Fruit fly (Drosophila melanogaster) whole organism, embryonic: ENCODE results near the gene klar.

Experiments used
- Bdp1 ChIP-seq: fragments of 200-800 bp; sonication (Bioruptor generic); optimal IDR thresholded peaks from 3 replicates; lab custom pipeline; 2016; ENCODE audit warnings: missing biosample characterization, missing genetic modification characterization
- CG10366 ChIP-seq: fragments of 200-800 bp; sonication (Bioruptor generic); IDR thresholded peaks from 2 replicates; pipeline ENCODE4 v1.3.6; 2022; ENCODE audit warnings: missing biosample characterization, missing genetic modification characterization
- CG11504 ChIP-seq: fragments of 200-800 bp; sonication (Bioruptor generic); optimal IDR thresholded peaks from 3 replicates; lab custom pipeline; 2019; ENCODE audit warnings: missing biosample characterization, mild to moderate bottlenecking, missing genetic modification characterization, moderate library complexity
- CG12155 ChIP-seq: fragments of 200-800 bp; sonication (Bioruptor generic); optimal IDR thresholded peaks from 3 replicates; lab custom pipeline; 2016; ENCODE audit warnings: missing biosample characterization, missing genetic modification characterization
- CG12942 ChIP-seq: fragments of 200-800 bp; sonication (Bioruptor generic); optimal IDR thresholded peaks from 3 replicates; lab custom pipeline; 2016; ENCODE audit warnings: missing biosample characterization, missing genetic modification characterization
- CG14050 ChIP-seq: fragments of 200-800 bp; sonication (Bioruptor generic); IDR thresholded peaks from 3 replicates; pipeline ENCODE4 v1.3.6; 2022; ENCODE audit warnings: missing biosample characterization, missing genetic modification characterization
- CG15269 ChIP-seq: fragments of 200-800 bp; sonication (Bioruptor generic); optimal IDR thresholded peaks from 2 replicates; lab custom pipeline; 2018; ENCODE audit warnings: missing biosample characterization, mild to moderate bottlenecking, missing genetic modification characterization, moderate library complexity
- CG16863 ChIP-seq: fragments of 200-800 bp; sonication (Bioruptor generic); optimal IDR thresholded peaks from 3 replicates; lab custom pipeline; 2016; ENCODE audit warnings: missing biosample characterization, missing genetic modification characterization
- CG18011 ChIP-seq: fragments of 200-800 bp; sonication (Bioruptor generic); optimal IDR thresholded peaks from 2 replicates; lab custom pipeline; 2017; ENCODE audit warnings: missing biosample characterization, missing genetic modification characterization, mild to moderate bottlenecking, moderate library complexity, missing genotype
- CG2120 ChIP-seq: fragments of 200-800 bp; sonication (Bioruptor generic); optimal IDR thresholded peaks from 3 replicates; lab custom pipeline; 2016; ENCODE audit warnings: missing biosample characterization, missing genetic modification characterization
- CG30431 ChIP-seq: fragments of 200-800 bp; sonication (Bioruptor generic); optimal IDR thresholded peaks from 2 replicates; lab custom pipeline; 2017; ENCODE audit warnings: missing biosample characterization, missing genetic modification characterization
- CG31224 ChIP-seq: fragments of 200-800 bp; sonication (Bioruptor generic); IDR thresholded peaks from 2 replicates; pipeline ENCODE4 v1.3.6; 2022; ENCODE audit warnings: missing biosample characterization, missing genetic modification characterization
- CG43689 ChIP-seq: fragments of 200-800 bp; sonication (Bioruptor generic); IDR thresholded peaks from 2 replicates; pipeline ENCODE4 v1.3.6; 2022; ENCODE audit warnings: missing biosample characterization, missing genetic modification characterization
- CG4707 ChIP-seq: fragments of 200-800 bp; sonication (Bioruptor generic); optimal IDR thresholded peaks from 2 replicates; lab custom pipeline; 2018; ENCODE audit warnings: missing biosample characterization, mild to moderate bottlenecking, missing genetic modification characterization, moderate library complexity
- CG7271 ChIP-seq: fragments of 200-800 bp; sonication (Bioruptor generic); optimal IDR thresholded peaks from 2 replicates; lab custom pipeline; 2018; ENCODE audit warnings: missing biosample characterization, mild to moderate bottlenecking, missing genetic modification characterization, moderate library complexity
- CG9727 ChIP-seq: fragments of 200-800 bp; sonication (Bioruptor generic); optimal IDR thresholded peaks from 3 replicates; lab custom pipeline; 2017; ENCODE audit warnings: missing biosample characterization, mild to moderate bottlenecking, missing genetic modification characterization
- Camta ChIP-seq: fragments of 200-800 bp; sonication (Bioruptor generic); optimal IDR thresholded peaks from 2 replicates; lab custom pipeline; 2016; ENCODE audit warnings: missing biosample characterization, missing genetic modification characterization
- Deaf1 ChIP-seq: fragments of 200-800 bp; optimal IDR thresholded peaks from 3 replicates; lab custom pipeline; 2019; ENCODE audit warnings: missing biosample characterization, mild to moderate bottlenecking, missing genetic modification characterization, moderate library complexity
- Dip2 ChIP-seq: fragments of 200-800 bp; sonication (Bioruptor generic); IDR thresholded peaks from 2 replicates; pipeline ENCODE4 v1.3.6; 2022; ENCODE audit warnings: missing biosample characterization, missing genetic modification characterization
- Dp ChIP-seq: fragments of 200-800 bp; sonication (Bioruptor generic); optimal IDR thresholded peaks from 2 replicates; lab custom pipeline; 2018; ENCODE audit warnings: missing biosample characterization, mild to moderate bottlenecking, missing genetic modification characterization, moderate library complexity
- ERR ChIP-seq: fragments of 200-800 bp; sonication (Bioruptor generic); optimal IDR thresholded peaks from 2 replicates; lab custom pipeline; 2016; ENCODE audit warnings: missing biosample characterization, missing genetic modification characterization
- Ets65A ChIP-seq: fragments of 200-800 bp; sonication (Bioruptor generic); peaks from one replicate; lab custom pipeline; 2016; ENCODE audit warnings: missing biosample characterization, missing genetic modification characterization
- Hr3 ChIP-seq: fragments of 200-800 bp; sonication (Bioruptor generic); optimal IDR thresholded peaks from 3 replicates; lab custom pipeline; 2016; ENCODE audit warnings: missing biosample characterization, missing genetic modification characterization
- Hsf ChIP-seq: fragments of 200-800 bp; sonication (Bioruptor generic); optimal IDR thresholded peaks from 3 replicates; lab custom pipeline; 2016; ENCODE audit warnings: missing biosample characterization, missing genetic modification characterization
- Kr ChIP-seq: fragments of 200-800 bp; sonication (Bioruptor generic); optimal IDR thresholded peaks from 2 replicates; lab custom pipeline; 2017; ENCODE audit warnings: missing biosample characterization, mild to moderate bottlenecking, missing genetic modification characterization
- Med ChIP-seq: fragments of 200-800 bp; sonication (Bioruptor generic); peaks from one replicate; lab custom pipeline; 2016; ENCODE audit warnings: missing biosample characterization, missing genetic modification characterization, mild to moderate bottlenecking, inconsistent platforms, moderate library complexity
- Stat92E ChIP-seq, 3 experiments: fragments of >200 bp in 2 of 3; fragments of 200-800 bp in 1 of 3; sonication (Bioruptor generic) in 1 of 3; optimal IDR thresholded peaks; 2 replicates each; lab custom pipeline; 2017 to 2019; ENCODE audit warnings: missing biosample characterization in 3 of 3, missing genetic modification characterization in 3 of 3, mild to moderate bottlenecking in 1 of 3, moderate library complexity in 1 of 3
- Xrp1 ChIP-seq: fragments of 200-800 bp; sonication (Bioruptor generic); IDR thresholded peaks from 2 replicates; pipeline ENCODE4 v1.3.6; 2022; ENCODE audit warnings: missing biosample characterization, missing genetic modification characterization
- chm ChIP-seq: fragments of 200-800 bp; sonication (Bioruptor generic); IDR thresholded peaks from 2 replicates; pipeline ENCODE4 v1.3.6; 2022; ENCODE audit warnings: missing biosample characterization, missing genetic modification characterization
- crp ChIP-seq, 2 experiments: fragments of 200-800 bp; sonication (Bioruptor generic); optimal IDR thresholded peaks; 2 replicates in 1 of 2; 3 replicates in 1 of 2; lab custom pipeline; 2017; ENCODE audit warnings: missing biosample characterization in 2 of 2, missing genetic modification characterization in 2 of 2, mild to moderate bottlenecking in 1 of 2, moderate library complexity in 1 of 2
- dmrt99B ChIP-seq: fragments of 200-800 bp; sonication (Bioruptor generic); optimal IDR thresholded peaks from 2 replicates; lab custom pipeline; 2018; ENCODE audit warnings: missing biosample characterization, mild to moderate bottlenecking, missing genetic modification characterization, moderate library complexity
- fd102C ChIP-seq: fragments of 200-800 bp; sonication (Bioruptor generic); optimal IDR thresholded peaks from 2 replicates; lab custom pipeline; 2018; ENCODE audit warnings: missing biosample characterization, mild to moderate bottlenecking, missing genetic modification characterization, moderate library complexity
- gce ChIP-seq: fragments of 200-800 bp; sonication (Bioruptor generic); IDR thresholded peaks from 3 replicates; pipeline ENCODE4 v1.3.6; 2022; ENCODE audit warnings: missing biosample characterization, missing genetic modification characterization
- gcm ChIP-seq: fragments of 200-800 bp; sonication (Bioruptor generic); optimal IDR thresholded peaks from 2 replicates; lab custom pipeline; 2019; ENCODE audit warnings: missing biosample characterization, mild to moderate bottlenecking, missing genetic modification characterization, moderate library complexity
- hth ChIP-seq: fragments of >200 bp; optimal IDR thresholded peaks from 2 replicates; lab custom pipeline; 2017; ENCODE audit warnings: inconsistent platforms
- knrl ChIP-seq: fragments of 200-800 bp; sonication (Bioruptor generic); IDR thresholded peaks from 3 replicates; pipeline ENCODE4 v1.3.6; 2022; ENCODE audit warnings: missing biosample characterization, missing genetic modification characterization; ENCODE audit not compliant: partially characterized antibody
- lilli ChIP-seq: fragments of 200-800 bp; sonication (Bioruptor generic); optimal IDR thresholded peaks from 3 replicates; lab custom pipeline; 2016; ENCODE audit warnings: missing biosample characterization, missing genetic modification characterization
- mld ChIP-seq: fragments of 200-800 bp; sonication (Bioruptor generic); IDR thresholded peaks from 3 replicates; pipeline ENCODE4 v1.3.6; 2022; ENCODE audit warnings: missing biosample characterization, missing genetic modification characterization; ENCODE audit not compliant: partially characterized antibody
- salm ChIP-seq: fragments of 200-800 bp; sonication (Bioruptor generic); optimal IDR thresholded peaks from 2 replicates; lab custom pipeline; 2018; ENCODE audit warnings: missing biosample characterization, mild to moderate bottlenecking, missing genetic modification characterization
- sens ChIP-seq: fragments of 200-800 bp; sonication (Bioruptor generic); peaks from one replicate; lab custom pipeline; 2016; ENCODE audit warnings: missing biosample characterization, missing genetic modification characterization
- seq ChIP-seq: fragments of 200-800 bp; sonication (Bioruptor generic); IDR thresholded peaks from 2 replicates; pipeline ENCODE4 v1.3.6; 2022; ENCODE audit warnings: missing biosample characterization, missing genetic modification characterization
- sima ChIP-seq: fragments of 200-800 bp; sonication (Bioruptor generic); optimal IDR thresholded peaks from 2 replicates; lab custom pipeline; 2016; ENCODE audit warnings: missing biosample characterization, missing genetic modification characterization
- slp2 ChIP-seq: fragments of 200-800 bp; sonication (Bioruptor generic); optimal IDR thresholded peaks from 2 replicates; lab custom pipeline; 2016; ENCODE audit warnings: missing biosample characterization, missing genetic modification characterization
- stwl ChIP-seq: fragments of 200-800 bp; sonication (Bioruptor generic); optimal IDR thresholded peaks from 3 replicates; lab custom pipeline; 2018; ENCODE audit warnings: missing biosample characterization, mild to moderate bottlenecking, missing genetic modification characterization, moderate library complexity
- tna ChIP-seq: fragments of 200-800 bp; sonication (Bioruptor generic); IDR thresholded peaks from 2 replicates; pipeline ENCODE4 v1.3.6; 2022; ENCODE audit warnings: missing biosample characterization, missing genetic modification characterization; ENCODE audit not compliant: partially characterized antibody
- twi ChIP-seq: fragments of 200-800 bp; optimal IDR thresholded peaks from 2 replicates; lab custom pipeline; 2019; ENCODE audit warnings: missing biosample characterization, mild to moderate bottlenecking, missing genetic modification characterization, moderate library complexity

klar gene

DNA sequence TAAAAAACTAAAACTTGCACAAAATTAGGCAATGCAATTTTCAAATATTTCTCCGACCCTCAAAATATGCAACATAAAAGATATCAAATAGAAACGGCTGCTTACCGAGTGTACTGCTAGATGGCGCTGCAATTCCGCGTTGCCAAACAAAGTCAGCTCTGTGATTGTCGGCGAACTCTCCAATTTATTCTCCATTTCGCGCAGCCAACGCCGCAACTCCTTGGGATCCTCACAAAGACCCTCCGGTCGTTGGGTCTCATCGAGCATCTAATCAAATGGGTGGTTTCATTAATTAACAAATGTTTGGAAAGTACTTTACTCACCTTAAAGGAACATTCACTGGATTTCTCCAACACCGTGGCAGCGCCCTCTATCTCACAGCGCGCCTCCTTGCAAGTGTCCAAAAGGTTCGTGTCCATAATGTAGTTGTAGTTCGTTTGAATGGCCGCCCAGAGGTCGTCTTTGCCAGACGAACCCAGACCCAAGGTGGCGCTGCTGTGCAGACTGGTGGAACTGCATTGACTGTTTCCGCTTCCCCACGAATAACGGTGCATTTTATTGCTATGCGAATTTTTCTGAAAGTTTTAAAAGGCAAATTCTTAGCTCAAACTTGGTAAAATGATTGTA, 34.5 kb downstream of the klar start (continued):
- TF ChIP-seq ERR (GFP tag; lab: Kevin White, UChicago) (peak; percentile 30), CG12155 (GFP tag; lab: Kevin White, UChicago) (peak; percentile 67), CG43689 (no peak), CG18011 (GFP tag; lab: Kevin White, UChicago) (peak; percentile 7), CG4707 (peak; percentile 73), tna (0 out of 2 replicates have a peak, but pooled peaks have one; percentile 7), CG11504 (tag; lab: Kevin White, UChicago) (peak; percentile 70), hth (lab: Kevin White, UChicago) (no peak), mld (GFP tag; lab: Robert Waterston, UW) (no peak), CG7271 (tag; lab: Kevin White, UChicago) (no peak), CG14050 (GFP tag; lab: Robert Waterston, UW) (peak; percentile 42; the same call in 1 of the 3 replicates), CG10366 (peak; percentile 69), CG31224 (GFP tag; lab: Robert Waterston, UW) (no peak; the same call in 1 of the 2 replicates), fd102C (GFP tag; lab: Kevin White, UChicago) (peak; percentile 39), gcm (GFP tag; lab: Kevin White, UChicago) (no peak), Dip2 (GFP tag; lab: Robert Waterston, UW) (peak; percentile 98), Bdp1 (peak; percentile 57), Hsf (GFP tag; lab: Kevin White, UChicago) (peak; percentile 86), Med (GFP tag; lab: Kevin White, UChicago) (peak; percentile 97), sens (GFP tag; lab: Kevin White, UChicago) (peak; percentile 94), CG9727 (GFP tag; lab: Kevin White, UChicago) (peak; percentile 62), Ets65A (GFP tag; lab: Kevin White, UChicago) (peak; percentile 99), Dp (GFP tag; lab: Kevin White, UChicago) (no peak), crp (GFP tag; optimal IDR thresholded peaks at IDR 0.05; lab: Kevin White, UChicago) (no peak), dmrt99B (peak; percentile 62), salm (tag; lab: Kevin White, UChicago) (no peak), seq (GFP tag; lab: Robert Waterston, UW) (peak; percentile 51; the same call in 1 of the 2 replicates), Deaf1 (tag; lab: Kevin White, UChicago) (no peak), CG2120 (GFP tag; lab: Kevin White, UChicago) (peak; percentile 76), Xrp1 (no peak), CG15269 (tag; lab: Kevin White, UChicago) (peak; percentile 54), twi (tag; lab: Kevin White, UChicago) (peak; percentile 22), CG16863 (GFP tag; lab: Kevin White, UChicago) (peak; percentile 84), chm (peak; percentile 66), Kr (GFP tag; lab: Kevin White, UChicago) (no peak), Camta (GFP tag; lab: Kevin White, UChicago) (peak; percentile 63), CG12942 (GFP tag; lab: Kevin White, UChicago) (peak; percentile 77), stwl (tag; lab: Kevin White, UChicago) (peak; percentile 60), lilli (GFP tag; lab: Kevin White, UChicago) (peak; percentile 83), Stat92E (GFP tag; optimal IDR thresholded peaks at IDR 0.05; lab: Kevin White, UChicago) (peak in 1 of 3 experiments; percentile 34), CG30431 (GFP tag; lab: Kevin White, UChicago) (peak; percentile 72), Hr3 (GFP tag; lab: Kevin White, UChicago) (peak; percentile 79), knrl (peak; percentile 15; the same call in 1 of the 3 replicates), slp2 (GFP tag; lab: Kevin White, UChicago) (peak; percentile 82), gce (GFP tag; lab: Robert Waterston, UW) (peak; percentile 75; the same call in 2 of the 3 replicates), sima (GFP tag; lab: Kevin White, UChicago) (no peak)
- TF ChIP-seq, all 482 proteins: peak for 333
